Worm (Caenorhabditis elegans) whole organism, young adult: ENCODE data around the gene gpx-5.

Experiments
- Y53F4B.3 ChIP-seq: fragments of 200-800 bp; sonication (Bioruptor generic); IDR thresholded peaks from 2 replicates; pipeline ENCODE4 v1.3.6; 2022; ENCODE audit warnings: missing genetic modification reagents, missing genetic modification characterization, missing compliant biosample characterization
- atf-7 ChIP-seq: sonication (generic microtip); optimal IDR thresholded peaks from 2 replicates; lab custom pipeline; 2017; ENCODE audit warnings: mild to moderate bottlenecking, missing genetic modification characterization, missing compliant biosample characterization
- bed-1 ChIP-seq: fragments of 200-800 bp; sonication (Bioruptor generic); IDR thresholded peaks from 2 replicates; pipeline ENCODE4 v1.3.6; 2022; ENCODE audit warnings: missing genetic modification reagents, missing genetic modification characterization, missing compliant biosample characterization
- cebp-1 ChIP-seq, 2 experiments: fragments of 200-800 bp in 1 of 2; sonication (Bioruptor generic) in 1 of 2; sonication (generic microtip) in 1 of 2; IDR thresholded peaks in 1 of 2; optimal IDR thresholded peaks in 1 of 2; 2 replicates each; pipeline versions ENCODE4 v1.3.6 to Lab custom; 2017 to 2022; ENCODE audit warnings: missing compliant biosample characterization in 2 of 2, missing genetic modification characterization in 2 of 2, mild to moderate bottlenecking in 1 of 2, missing genetic modification reagents in 1 of 2, moderate library complexity in 1 of 2
- madf-10 ChIP-seq: sonication (generic microtip); optimal IDR thresholded peaks from 2 replicates; lab custom pipeline; 2016; ENCODE audit warnings: mild to moderate bottlenecking, missing genetic modification characterization, missing compliant biosample characterization
- nhr-179 ChIP-seq: sonication (generic microtip); optimal IDR thresholded peaks from 2 replicates; lab custom pipeline; 2016; ENCODE audit warnings: mild to moderate bottlenecking, missing genetic modification characterization, missing compliant biosample characterization

DNA sequence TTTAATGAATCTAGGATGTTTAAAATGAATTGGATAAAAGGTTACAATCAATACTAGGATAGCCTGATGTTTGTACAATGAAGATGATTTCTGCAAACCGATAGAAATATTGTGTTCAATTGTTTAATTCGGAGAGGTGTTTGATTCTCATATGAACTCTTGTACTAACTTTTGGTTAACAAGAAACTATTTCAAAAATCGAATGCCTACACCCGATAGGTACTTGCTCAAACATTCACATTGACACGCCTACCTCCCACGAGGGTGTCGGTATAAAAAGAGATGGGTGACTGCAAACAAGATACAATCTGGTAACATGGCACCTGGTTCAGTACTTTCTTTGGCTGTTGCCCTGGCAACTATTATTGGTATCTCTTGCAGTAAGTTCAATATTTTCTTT, 3.2 kb downstream of the gpx-5 start, which contains the start of gene gpx-3:
- no peak for TF ChIP-seq nhr-179 (tag; lab: Kevin White, UChicago)
- no peak for TF ChIP-seq bed-1
- TF ChIP-seq madf-10 (tag; lab: Kevin White, UChicago), result no peak
- no peak for TF ChIP-seq Y53F4B.3 (GFP tag; lab: Robert Waterston, UW)
- TF ChIP-seq atf-7 (tag; lab: Kevin White, UChicago), result no peak
- TF ChIP-seq cebp-1 (GFP tag; IDR thresholded peaks at IDR 0.05; lab: Robert Waterston, UW), result no peak
- TF ChIP-seq cebp-1 (tag; optimal IDR thresholded peaks at IDR 0.05; lab: Kevin White, UChicago), result no peak
